Fruit fly (Drosophila melanogaster) whole organism, embryonic: ENCODE data around the gene CG14868.

Experiments used
- ATbp ChIP-seq: fragments of 200-800 bp; sonication (Bioruptor generic); optimal IDR thresholded peaks from 2 replicates; lab custom pipeline; 2017; ENCODE audit warnings: missing biosample characterization, mild to moderate bottlenecking, missing genetic modification characterization, missing genetic modification reagents
- Bteb2 ChIP-seq: fragments of 200-800 bp; sonication (Bioruptor generic); optimal IDR thresholded peaks from 2 replicates; lab custom pipeline; 2016; ENCODE audit warnings: missing biosample characterization, missing genetic modification characterization
- CG1024 ChIP-seq: fragments of 200-800 bp; sonication (Bioruptor generic); IDR thresholded peaks from 2 replicates; pipeline ENCODE4 v1.3.6; 2022; ENCODE audit warnings: missing biosample characterization, missing genetic modification characterization
- CG1832 ChIP-seq: fragments of 200-800 bp; sonication (Bioruptor generic); optimal IDR thresholded peaks from 2 replicates; lab custom pipeline; 2017; ENCODE audit warnings: missing biosample characterization, mild to moderate bottlenecking, missing genetic modification characterization, inconsistent platforms
- CG31224 ChIP-seq: fragments of 200-800 bp; sonication (Bioruptor generic); IDR thresholded peaks from 2 replicates; pipeline ENCODE4 v1.3.6; 2022; ENCODE audit warnings: missing biosample characterization, missing genetic modification characterization
- CG31388 ChIP-seq: fragments of 200-800 bp; sonication (Bioruptor generic); optimal IDR thresholded peaks from 2 replicates; lab custom pipeline; 2016; ENCODE audit warnings: missing biosample characterization, missing genetic modification characterization
- CG34224 ChIP-seq: fragments of 200-800 bp; sonication (Bioruptor generic); IDR thresholded peaks from 3 replicates; pipeline ENCODE4 v1.3.6; 2022; ENCODE audit warnings: missing biosample characterization, missing genetic modification characterization; ENCODE audit not compliant: partially characterized antibody
- CG4328 ChIP-seq: fragments of 200-800 bp; sonication (Bioruptor generic); optimal IDR thresholded peaks from 3 replicates; lab custom pipeline; 2017; ENCODE audit warnings: missing biosample characterization, missing genetic modification reagents, missing genetic modification characterization
- CG4820 ChIP-seq: fragments of 200-800 bp; sonication (Bioruptor generic); optimal IDR thresholded peaks from 3 replicates; lab custom pipeline; 2016; ENCODE audit warnings: missing biosample characterization, missing genetic modification characterization
- CG7372 ChIP-seq: fragments of 200-800 bp; sonication (Bioruptor generic); IDR thresholded peaks from 2 replicates; pipeline ENCODE4 v1.3.6; 2022; ENCODE audit warnings: missing biosample characterization, missing genetic modification characterization
- CG7556 ChIP-seq: fragments of 200-800 bp; sonication (Bioruptor generic); optimal IDR thresholded peaks from 2 replicates; lab custom pipeline; 2017; ENCODE audit warnings: missing biosample characterization, mild to moderate bottlenecking, missing genetic modification characterization
- CG7928 ChIP-seq: fragments of 200-800 bp; sonication (Bioruptor generic); optimal IDR thresholded peaks from 2 replicates; lab custom pipeline; 2017; ENCODE audit warnings: missing biosample characterization, mild to moderate bottlenecking, missing genetic modification characterization
- CG7963 ChIP-seq: fragments of 200-800 bp; sonication (Bioruptor generic); IDR thresholded peaks from 3 replicates; pipeline ENCODE4 v1.3.6; 2022; ENCODE audit warnings: missing biosample characterization, missing genetic modification characterization; ENCODE audit not compliant: partially characterized antibody
- CG8388 ChIP-seq: fragments of 200-800 bp; sonication (Bioruptor generic); optimal IDR thresholded peaks from 2 replicates; lab custom pipeline; 2019; ENCODE audit warnings: missing biosample characterization, mild to moderate bottlenecking, missing genetic modification characterization, moderate library complexity
- CoRest ChIP-seq: fragments of 200-800 bp; sonication (Bioruptor generic); optimal IDR thresholded peaks from 3 replicates; lab custom pipeline; 2018; ENCODE audit warnings: missing biosample characterization, mild to moderate bottlenecking, missing genetic modification characterization, moderate library complexity
- D19A ChIP-seq: fragments of 200-800 bp; optimal IDR thresholded peaks from 3 replicates; lab custom pipeline; 2019; ENCODE audit warnings: missing biosample characterization, mild to moderate bottlenecking, missing genetic modification characterization, moderate library complexity
- E2f1 ChIP-seq: fragments of 200-800 bp; sonication (Bioruptor generic); IDR thresholded peaks from 2 replicates; pipeline ENCODE4 v1.3.6; 2022; ENCODE audit warnings: missing biosample characterization, missing genetic modification characterization
- HLHmδ ChIP-seq: fragments of 200-800 bp; sonication (Bioruptor generic); optimal IDR thresholded peaks from 2 replicates; lab custom pipeline; 2018; ENCODE audit warnings: missing biosample characterization, mild to moderate bottlenecking, missing genetic modification characterization, moderate library complexity
- Lpt ChIP-seq: fragments of >200 bp; optimal IDR thresholded peaks from 2 replicates; lab custom pipeline; 2018; ENCODE audit warnings: missing biosample characterization, missing genetic modification characterization
- MTF-1 ChIP-seq: fragments of 200-800 bp; sonication (Bioruptor generic); optimal IDR thresholded peaks from 2 replicates; lab custom pipeline; 2018; ENCODE audit warnings: missing biosample characterization, mild to moderate bottlenecking, missing genetic modification characterization, borderline replicate concordance
- Med ChIP-seq: fragments of 200-800 bp; sonication (Bioruptor generic); peaks from one replicate; lab custom pipeline; 2016; ENCODE audit warnings: missing biosample characterization, missing genetic modification characterization, mild to moderate bottlenecking, inconsistent platforms, moderate library complexity
- NK7.1 ChIP-seq: fragments of 200-800 bp; sonication (Bioruptor generic); optimal IDR thresholded peaks from 3 replicates; lab custom pipeline; 2016; ENCODE audit warnings: missing biosample characterization, missing genetic modification characterization
- NfI ChIP-seq: fragments of 200-800 bp; sonication (Bioruptor generic); optimal IDR thresholded peaks from 3 replicates; lab custom pipeline; 2018; ENCODE audit warnings: missing biosample characterization, mild to moderate bottlenecking, missing genetic modification characterization, moderate library complexity
- Poxn ChIP-seq: fragments of 200-800 bp; sonication (Bioruptor generic); IDR thresholded peaks from 2 replicates; pipeline ENCODE4 v1.3.6; 2022; ENCODE audit warnings: missing biosample characterization, missing genetic modification characterization
- Rfx ChIP-seq: fragments of 200-800 bp; sonication (Bioruptor generic); IDR thresholded peaks from 2 replicates; pipeline ENCODE4 v1.3.6; 2022; ENCODE audit warnings: missing biosample characterization, missing genetic modification characterization
- Xrp1 ChIP-seq: fragments of 200-800 bp; sonication (Bioruptor generic); IDR thresholded peaks from 2 replicates; pipeline ENCODE4 v1.3.6; 2022; ENCODE audit warnings: missing biosample characterization, missing genetic modification characterization
- amos ChIP-seq: fragments of 200-800 bp; sonication (Bioruptor generic); IDR thresholded peaks from 2 replicates; pipeline ENCODE4 v1.3.6; 2022; ENCODE audit warnings: missing biosample characterization, missing genetic modification characterization; ENCODE audit not compliant: partially characterized antibody
- ap ChIP-seq: fragments of 200-800 bp; sonication (Bioruptor generic); IDR thresholded peaks from 2 replicates; pipeline ENCODE4 v1.3.6; 2022; ENCODE audit warnings: missing biosample characterization, missing genetic modification characterization
- ase ChIP-seq: fragments of 200-800 bp; sonication (Bioruptor generic); IDR thresholded peaks from 3 replicates; pipeline ENCODE4 v1.3.6; 2022; ENCODE audit warnings: missing biosample characterization, missing genetic modification characterization
- cato ChIP-seq: fragments of 200-800 bp; sonication (Bioruptor generic); optimal IDR thresholded peaks from 2 replicates; lab custom pipeline; 2016; ENCODE audit warnings: missing biosample characterization, missing genetic modification characterization, borderline replicate concordance
- ci ChIP-seq: fragments of 200-800 bp; sonication (Bioruptor generic); IDR thresholded peaks from 3 replicates; pipeline ENCODE4 v1.3.6; 2022; ENCODE audit warnings: missing biosample characterization, missing genetic modification characterization
- corto ChIP-seq: fragments of 200-800 bp; sonication (Bioruptor generic); optimal IDR thresholded peaks from 2 replicates; lab custom pipeline; 2016; ENCODE audit warnings: missing biosample characterization, mild to moderate bottlenecking, missing genetic modification characterization, moderate library complexity
- dimm ChIP-seq: fragments of 200-800 bp; sonication (Bioruptor generic); IDR thresholded peaks from 2 replicates; pipeline ENCODE4 v1.3.6; 2022; ENCODE audit warnings: missing biosample characterization, missing genetic modification characterization
- fd3F ChIP-seq: fragments of 200-800 bp; sonication (Bioruptor generic); optimal IDR thresholded peaks from 2 replicates; lab custom pipeline; 2018; ENCODE audit warnings: missing biosample characterization, mild to moderate bottlenecking, missing genetic modification characterization, moderate library complexity
- fru ChIP-seq: fragments of >200 bp; optimal IDR thresholded peaks from 2 replicates; lab custom pipeline; 2017
- ind ChIP-seq: fragments of 200-800 bp; sonication (Bioruptor generic); optimal IDR thresholded peaks from 3 replicates; lab custom pipeline; 2016; ENCODE audit warnings: missing biosample characterization, missing genetic modification characterization
- inv ChIP-seq: fragments of 200-800 bp; sonication (Bioruptor generic); IDR thresholded peaks from 2 replicates; pipeline ENCODE4 v1.3.6; 2022; ENCODE audit warnings: missing biosample characterization, missing genetic modification characterization; ENCODE audit not compliant: partially characterized antibody
- lov ChIP-seq, 2 experiments: fragments of 200-800 bp in 1 of 2; fragments of >200 bp in 1 of 2; sonication (Bioruptor generic) in 1 of 2; IDR thresholded peaks in 1 of 2; optimal IDR thresholded peaks in 1 of 2; 2 replicates in 1 of 2; 3 replicates in 1 of 2; pipeline versions ENCODE4 v1.3.6 to Lab custom; 2017 to 2022; ENCODE audit warnings: missing biosample characterization in 1 of 2, missing genetic modification characterization in 1 of 2
- luna ChIP-seq: fragments of 200-800 bp; sonication (Bioruptor generic); optimal IDR thresholded peaks from 2 replicates; lab custom pipeline; 2016; ENCODE audit warnings: missing biosample characterization, missing genetic modification characterization
- mld ChIP-seq: fragments of 200-800 bp; sonication (Bioruptor generic); IDR thresholded peaks from 3 replicates; pipeline ENCODE4 v1.3.6; 2022; ENCODE audit warnings: missing biosample characterization, missing genetic modification characterization; ENCODE audit not compliant: partially characterized antibody
- nerfin-1 ChIP-seq: fragments of 200-800 bp; sonication (Bioruptor generic); optimal IDR thresholded peaks from 3 replicates; lab custom pipeline; 2019; ENCODE audit warnings: missing biosample characterization, mild to moderate bottlenecking, missing genetic modification characterization, moderate library complexity
- odd ChIP-seq: fragments of 200-800 bp; sonication (Bioruptor generic); optimal IDR thresholded peaks from 2 replicates; lab custom pipeline; 2017; ENCODE audit warnings: missing biosample characterization, mild to moderate bottlenecking, missing genetic modification characterization
- psq ChIP-seq: fragments of 200-800 bp; sonication (Bioruptor generic); optimal IDR thresholded peaks from 2 replicates; lab custom pipeline; 2017; ENCODE audit warnings: missing biosample characterization, missing genetic modification characterization
- pzg ChIP-seq: fragments of 200-800 bp; sonication (Bioruptor generic); optimal IDR thresholded peaks from 3 replicates; lab custom pipeline; 2018; ENCODE audit warnings: missing biosample characterization, mild to moderate bottlenecking, missing genetic modification characterization, moderate library complexity
- rib ChIP-seq: fragments of 200-800 bp; sonication (Bioruptor generic); IDR thresholded peaks from 2 replicates; pipeline ENCODE4 v1.3.6; 2022; ENCODE audit warnings: missing biosample characterization, missing genetic modification characterization
- sd ChIP-seq: fragments of 200-800 bp; sonication (Bioruptor generic); optimal IDR thresholded peaks from 3 replicates; lab custom pipeline; 2018; ENCODE audit warnings: missing biosample characterization, mild to moderate bottlenecking, missing genetic modification characterization, moderate library complexity
- sqz ChIP-seq: fragments of 200-800 bp; sonication (Bioruptor generic); optimal IDR thresholded peaks from 3 replicates; lab custom pipeline; 2018; ENCODE audit warnings: missing biosample characterization, mild to moderate bottlenecking, missing genetic modification characterization
- sr ChIP-seq: fragments of 200-800 bp; sonication (Bioruptor generic); IDR thresholded peaks from 3 replicates; pipeline ENCODE4 v1.3.6; 2022; ENCODE audit warnings: missing biosample characterization, missing genetic modification characterization
- twi ChIP-seq: fragments of 200-800 bp; optimal IDR thresholded peaks from 2 replicates; lab custom pipeline; 2019; ENCODE audit warnings: missing biosample characterization, mild to moderate bottlenecking, missing genetic modification characterization, moderate library complexity
- tx ChIP-seq: fragments of 200-800 bp; sonication (Bioruptor generic); optimal IDR thresholded peaks from 2 replicates; lab custom pipeline; 2016; ENCODE audit warnings: missing biosample characterization, missing genetic modification characterization
- zen2 ChIP-seq: fragments of 200-800 bp; sonication (Bioruptor generic); IDR thresholded peaks from 3 replicates; pipeline ENCODE4 v1.3.6; 2022; ENCODE audit warnings: missing biosample characterization, missing genetic modification characterization; ENCODE audit not compliant: partially characterized antibody

The CG14868 gene

DNA sequence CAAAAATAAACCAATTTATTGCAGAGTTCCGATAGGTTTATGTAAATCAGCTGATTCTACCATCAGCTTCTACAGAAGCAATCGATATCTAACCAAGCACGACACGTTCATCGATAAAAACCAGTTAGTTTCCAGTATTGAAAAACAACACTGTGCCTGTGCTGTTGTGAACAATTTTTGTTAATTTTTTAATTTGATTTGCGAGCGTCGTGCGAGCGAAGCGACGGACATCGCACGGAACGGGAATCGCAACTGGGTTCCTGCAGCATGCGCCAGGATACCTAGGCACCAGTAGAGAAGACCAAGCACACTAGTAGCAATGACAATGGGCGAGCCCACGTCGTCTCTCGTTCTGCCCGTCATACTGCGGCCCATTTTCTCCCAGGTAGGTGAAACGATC lies 2.1 kb upstream of the CG14868 start, which contains the start of the genes Ccm3 and CG6136 (continued):
- TF ChIP-seq fd3F (GFP tag; lab: Kevin White, UChicago) (no peak), Lpt (GFP tag; lab: Kevin White, UChicago) (no peak), Xrp1 (GFP tag; lab: Robert Waterston, UW) (peak; percentile 35; the same call in 1 of the 2 replicates), tx (GFP tag; lab: Kevin White, UChicago) (peak; percentile 50), ap (GFP tag; lab: Robert Waterston, UW) (no peak), odd (peak; percentile 13), rib (no peak), amos (GFP tag; lab: Robert Waterston, UW) (peak; percentile 95), CG31224 (GFP tag; lab: Robert Waterston, UW) (no peak), Poxn (GFP tag; lab: Robert Waterston, UW) (no peak), NK7.1 (no peak), inv (peak; percentile 81), nerfin-1 (tag; lab: Kevin White, UChicago) (peak; percentile 4), CG31388 (GFP tag; lab: Kevin White, UChicago) (no peak), twi (tag; lab: Kevin White, UChicago) (no peak), E2f1 (GFP tag; lab: Robert Waterston, UW) (peak; percentile 56; the same call in 1 of the 2 replicates), sd (tag; lab: Kevin White, UChicago) (no peak), CG7556 (no peak), mld (GFP tag; lab: Robert Waterston, UW) (peak; percentile 87), cato (GFP tag; lab: Kevin White, UChicago) (no peak), CG7372 (no peak), pzg (GFP tag; lab: Kevin White, UChicago) (peak; percentile 86), Rfx (GFP tag; lab: Robert Waterston, UW) (peak; percentile 86), ase (no peak), CG34224 (peak; percentile 92), CG8388 (GFP tag; lab: Kevin White, UChicago) (no peak), CG4820 (GFP tag; lab: Kevin White, UChicago) (no peak), Med (GFP tag; lab: Kevin White, UChicago) (peak; percentile 94), MTF-1 (GFP tag; lab: Kevin White, UChicago) (peak; percentile 14), Bteb2 (GFP tag; lab: Kevin White, UChicago) (peak; percentile 42), luna (peak; percentile 22), psq (GFP tag; lab: Kevin White, UChicago) (no peak), ci (GFP tag; lab: Robert Waterston, UW) (peak; percentile 64; the same call in 2 of the 3 replicates), dimm (GFP tag; lab: Robert Waterston, UW) (no peak), CG7963 (GFP tag; lab: Robert Waterston, UW) (peak; percentile 83), NfI (GFP tag; lab: Kevin White, UChicago) (peak; percentile 67), corto (no peak), CG4328 (no peak), CoRest (tag; lab: Kevin White, UChicago) (no peak), CG1832 (no peak), HLHmδ (GFP tag; lab: Kevin White, UChicago) (no peak), ind (GFP tag; lab: Kevin White, UChicago) (peak; percentile 19), sr (GFP tag; lab: Robert Waterston, UW) (no peak), fru (lab: Kevin White, UChicago) (no peak), sqz (GFP tag; lab: Kevin White, UChicago) (no peak), zen2 (GFP tag; lab: Robert Waterston, UW) (peak; percentile 93), CG1024 (GFP tag; lab: Robert Waterston, UW) (no peak), ATbp (no peak), D19A (tag; lab: Kevin White, UChicago) (no peak), CG7928 (GFP tag; lab: Kevin White, UChicago) (peak; percentile 27), lov (optimal IDR thresholded peaks at IDR 0.05; lab: Kevin White, UChicago) (no peak), lov (GFP tag; IDR thresholded peaks at IDR 0.05; lab: Robert Waterston, UW) (0 out of 3 replicates have a peak, but pooled peaks have one; percentile 41)
